Fruit fly (Drosophila melanogaster): ENCODE data around the gene mask.

dm6 chr3R:24261380-24262021 lies 31.1 kb downstream of the mask start:
- TF ChIP-seq CG5204 (GFP tag; optimal IDR thresholded peaks at IDR 0.05), result no peak
- TF ChIP-seq bab1 (GFP tag; optimal IDR thresholded peaks at IDR 0.05), result no peak
- no peak for TF ChIP-seq CG12768 (GFP tag; optimal IDR thresholded peaks at IDR 0.05)
- TF ChIP-seq CG7045 (GFP tag; optimal IDR thresholded peaks at IDR 0.05), result no peak
- TF ChIP-seq kay (GFP tag; ENCODE audit: borderline replicate concordance), result no peak
- TF ChIP-seq pad (GFP tag; optimal IDR thresholded peaks at IDR 0.05), result no peak
- TF ChIP-seq CG14711 (tag; optimal IDR thresholded peaks at IDR 0.05), result no peak
- TF ChIP-seq Mnt (GFP tag; optimal IDR thresholded peaks at IDR 0.05), result no peak
- TF ChIP-seq toe (GFP tag; optimal IDR thresholded peaks at IDR 0.05), result no peak
- TF ChIP-seq CG1620 (GFP tag; optimal IDR thresholded peaks at IDR 0.05), result no peak

Measured in whole organism, adult.